Fruit fly (Drosophila melanogaster) Kc167 (cell line): ENCODE measurements around the gene CG11350.

Source experiments
- Myc ChIP-seq: fragments of >200 bp; optimal IDR thresholded peaks from 2 replicates; lab custom pipeline; 2017; ENCODE audit warnings: missing external identifiers
- Sin3A ChIP-seq: fragments of >200 bp; optimal IDR thresholded peaks from 2 replicates; lab custom pipeline; 2018; ENCODE audit warnings: missing external identifiers
- h ChIP-seq: fragments of >200 bp; optimal IDR thresholded peaks from 3 replicates; lab custom pipeline; 2018; ENCODE audit warnings: missing external identifiers
- insv ChIP-seq: fragments of >200 bp; optimal IDR thresholded peaks from 3 replicates; lab custom pipeline; 2018; ENCODE audit warnings: missing external identifiers
- psq ChIP-seq: fragments of >200 bp; optimal IDR thresholded peaks from 2 replicates; lab custom pipeline; 2017; ENCODE audit warnings: missing external identifiers
- ttk ChIP-seq: sonication (Bioruptor generic); optimal IDR thresholded peaks from 2 replicates; lab custom pipeline; 2017; ENCODE audit warnings: missing external identifiers

CG11350 gene

DNA sequence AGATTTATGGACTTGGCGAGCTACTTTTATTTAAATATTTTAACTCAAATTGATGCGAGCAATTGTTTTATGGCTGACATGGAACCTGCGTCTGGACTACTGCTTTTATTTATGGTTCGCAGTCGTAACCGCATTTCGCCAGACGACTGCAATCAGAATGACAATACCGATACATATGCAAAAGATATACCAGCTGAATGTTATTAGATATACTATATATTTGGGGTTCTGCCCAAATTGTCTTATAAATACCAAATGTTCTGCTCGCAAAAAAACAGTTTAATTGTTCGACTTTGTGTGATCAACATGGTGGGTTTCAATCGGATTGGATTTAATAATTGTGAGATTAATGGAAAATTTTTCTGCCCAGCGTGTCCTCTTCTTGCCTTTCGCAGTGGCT is 12.9 kb upstream of the CG11350 start, which contains the start of gene CG32249:
Gene CG32249, plus strand, starts transcription at position 301 of the 400 bp plus-strand sequence.
- TF ChIP-seq ttk (lab: Kevin White, UChicago) (no peak), Sin3A (lab: Kevin White, UChicago) (no peak)

DNA sequence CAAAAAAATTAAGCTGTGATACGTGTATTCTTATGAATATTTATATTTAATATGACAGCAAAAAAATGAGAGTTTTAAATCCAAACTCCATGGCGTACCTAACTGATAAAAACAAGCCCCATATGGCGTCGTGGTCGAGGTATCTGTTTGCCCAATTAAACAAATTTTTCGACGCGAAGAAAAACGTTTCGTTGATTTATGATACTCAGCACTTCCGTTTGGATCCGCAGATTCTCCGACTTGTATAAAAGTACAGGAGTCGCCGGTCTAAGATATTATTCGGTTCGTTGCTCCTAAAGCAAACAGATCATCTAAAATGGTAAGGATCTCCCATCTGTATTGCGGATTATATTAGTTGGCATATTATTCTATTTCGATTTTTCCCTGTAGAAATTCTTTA is 11.2 kb upstream of the CG11350 start, which contains the start of gene CG32248:
Gene CG32248, plus strand, starts transcription at position 301 of the 400 bp plus-strand sequence.
- TF ChIP-seq psq: no peak
- TF ChIP-seq Sin3A (lab: Kevin White, UChicago): no peak
- TF ChIP-seq ttk (lab: Kevin White, UChicago): no peak
- TF ChIP-seq insv: no peak
- TF ChIP-seq h (lab: Kevin White, UChicago): no peak
- no peak for TF ChIP-seq Myc

DNA sequence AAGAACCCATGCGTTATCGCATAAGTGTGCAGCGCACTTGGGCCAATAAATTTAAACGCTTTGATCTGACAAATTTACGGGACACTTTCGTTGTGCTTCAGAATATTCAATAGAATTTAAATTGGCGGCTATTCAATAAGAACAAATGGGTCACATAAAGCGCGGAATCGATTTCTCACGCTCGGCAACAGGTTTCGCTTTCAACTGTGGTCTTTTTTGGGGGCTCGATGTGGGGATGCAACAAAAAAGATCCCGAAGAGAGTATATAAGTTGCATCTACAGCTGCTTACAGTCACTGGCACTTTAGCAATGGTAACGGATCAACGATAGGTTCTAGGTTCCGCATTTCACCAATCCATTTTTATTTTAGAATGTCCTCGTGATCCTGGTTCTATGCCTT is 9.8 kb upstream of the CG11350 start, which contains the start of gene CG11349:
Gene CG11349, plus strand, starts transcription at position 301 of the 400 bp plus-strand sequence.
- no peak for TF ChIP-seq Sin3A (lab: Kevin White, UChicago)
- no peak for TF ChIP-seq ttk (lab: Kevin White, UChicago)
- TF ChIP-seq h (lab: Kevin White, UChicago): no peak
- TF ChIP-seq Myc: no peak
- no peak for TF ChIP-seq insv
- no peak for TF ChIP-seq psq

DNA sequence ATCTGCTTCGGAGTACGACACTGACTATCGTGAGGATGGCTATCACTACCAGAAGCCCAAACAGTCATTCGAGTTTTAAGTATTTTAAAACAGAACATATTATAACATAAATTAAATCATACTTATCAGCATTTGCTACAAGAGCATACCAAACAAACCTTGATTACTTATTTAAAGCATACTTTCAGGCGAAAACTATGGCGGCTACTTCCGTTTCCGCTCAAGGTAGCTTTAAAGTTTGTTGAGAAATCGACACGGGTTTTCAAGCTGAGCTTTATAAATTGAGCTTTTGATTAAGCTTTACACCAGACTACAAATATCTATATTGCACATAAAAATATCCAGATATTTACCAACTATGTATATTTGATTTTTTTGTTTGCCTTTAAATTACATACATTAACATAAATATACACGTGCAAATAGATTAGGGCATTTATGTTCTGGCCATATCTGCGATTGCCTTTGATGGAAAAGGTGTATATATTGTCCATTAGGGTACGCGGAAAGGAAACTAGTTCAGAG is 7.6 kb upstream of the CG11350 start:
- TF ChIP-seq psq: no peak
- TF ChIP-seq insv: no peak
- no peak for TF ChIP-seq ttk (lab: Kevin White, UChicago)
- TF ChIP-seq Myc: no peak
- no peak for TF ChIP-seq Sin3A (lab: Kevin White, UChicago)
- TF ChIP-seq h (lab: Kevin White, UChicago): no peak

DNA sequence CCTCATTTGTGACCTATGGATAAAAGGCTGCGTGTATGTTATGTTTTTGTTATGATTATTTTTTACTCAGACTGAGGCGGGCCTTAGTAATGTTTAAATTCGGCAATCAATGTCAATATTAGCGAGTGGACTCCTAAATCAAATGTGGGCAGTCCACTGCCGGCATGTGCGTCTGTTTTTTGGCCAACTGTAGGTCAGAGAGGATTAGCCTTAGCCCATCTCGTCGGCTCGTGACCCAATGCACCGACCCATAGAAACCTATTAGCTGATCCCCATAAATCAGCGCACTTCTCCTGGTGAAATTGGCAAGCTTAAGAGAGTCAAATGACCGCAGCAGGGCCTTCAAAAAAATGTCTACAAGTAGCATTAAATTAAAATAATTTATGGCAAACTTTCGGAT is 6.9 kb upstream of the CG11350 start:
- TF ChIP-seq Myc: no peak
- no peak for TF ChIP-seq psq
- no peak for TF ChIP-seq insv
- no peak for TF ChIP-seq Sin3A (lab: Kevin White, UChicago)
- no peak for TF ChIP-seq ttk (lab: Kevin White, UChicago)
- TF ChIP-seq h (lab: Kevin White, UChicago): no peak

DNA sequence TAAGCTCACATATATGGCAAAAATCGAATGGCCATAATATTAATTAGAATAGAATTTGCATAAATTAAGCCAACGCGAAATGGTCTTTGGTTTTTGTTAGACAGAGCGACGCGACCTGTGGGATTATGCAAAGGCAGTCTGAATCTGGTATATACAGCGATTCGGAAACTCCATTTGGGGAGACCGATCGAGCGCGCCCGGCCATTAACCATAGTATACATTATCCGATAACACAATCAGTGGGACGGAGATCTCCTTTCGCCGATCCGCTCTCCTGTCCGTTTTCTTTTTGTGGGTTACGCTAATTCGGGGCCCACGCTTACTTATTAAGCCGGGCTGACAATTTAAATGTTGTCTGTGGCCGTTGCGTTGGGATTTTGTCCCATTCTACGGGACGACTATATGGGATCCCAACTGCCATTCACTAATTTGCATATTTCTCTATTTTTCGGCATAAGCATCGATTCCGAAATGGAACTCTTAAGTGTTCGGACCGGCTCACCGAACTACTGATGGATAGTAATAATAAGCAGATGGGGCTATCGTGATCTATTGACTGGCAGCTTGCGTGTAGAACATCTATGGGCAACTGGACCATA is 4.9 kb upstream of the CG11350 start:
- TF ChIP-seq h (lab: Kevin White, UChicago) (no peak), Myc (no peak), insv (no peak), Sin3A (lab: Kevin White, UChicago) (no peak), psq (no peak), ttk (lab: Kevin White, UChicago) (no peak)

DNA sequence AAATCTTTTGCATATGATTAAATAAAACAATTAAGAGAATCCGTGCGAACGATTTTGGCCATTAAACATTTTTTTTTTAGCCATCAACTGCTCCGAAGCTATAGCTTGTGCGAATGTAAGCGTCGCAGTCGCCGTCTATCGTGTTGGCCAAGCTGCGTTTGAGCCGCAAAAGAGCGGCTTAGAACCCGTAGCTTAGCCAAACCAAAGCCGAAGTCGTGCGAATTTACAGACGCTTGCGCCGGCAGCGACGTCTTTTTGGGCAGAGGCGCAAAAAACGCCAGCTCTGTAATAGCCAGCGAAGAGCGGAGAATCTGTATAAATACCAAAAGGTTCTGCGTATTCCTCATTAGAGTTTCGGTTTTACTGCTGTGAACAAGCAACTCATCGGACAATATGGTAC is 2.7 kb upstream of the CG11350 start, which contains the start of gene CG7465:
Gene CG7465, plus strand, starts transcription at position 346 of the 400 bp plus-strand sequence.
- TF ChIP-seq insv: no peak
- no peak for TF ChIP-seq psq
- no peak for TF ChIP-seq Myc
- TF ChIP-seq Sin3A (lab: Kevin White, UChicago): no peak
- TF ChIP-seq h (lab: Kevin White, UChicago): no peak
- no peak for TF ChIP-seq ttk (lab: Kevin White, UChicago)

DNA sequence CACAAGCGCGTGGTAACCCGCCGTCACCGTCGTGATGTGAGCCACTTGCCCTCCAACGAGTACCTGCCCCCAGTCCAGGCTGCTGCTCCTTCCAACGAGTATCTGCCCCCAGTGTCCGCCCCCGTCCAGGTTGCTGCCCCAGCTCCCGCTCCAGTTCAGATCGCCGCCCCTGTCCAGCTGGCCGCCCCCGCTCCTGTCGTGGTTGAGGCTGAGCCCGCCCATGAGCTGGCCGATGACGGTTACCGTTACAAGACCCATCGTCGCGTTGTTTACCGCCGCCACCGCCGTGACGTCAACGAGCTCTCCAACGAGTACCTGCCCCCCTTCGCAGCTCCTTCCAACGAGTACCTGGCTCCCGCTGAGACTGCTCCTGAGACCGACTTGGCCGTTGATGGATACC is 1.8 kb upstream of the CG11350 start:
- TF ChIP-seq ttk (lab: Kevin White, UChicago) (no peak), Sin3A (lab: Kevin White, UChicago) (no peak), insv (no peak), Myc (no peak), psq (no peak), h (lab: Kevin White, UChicago) (no peak)

DNA sequence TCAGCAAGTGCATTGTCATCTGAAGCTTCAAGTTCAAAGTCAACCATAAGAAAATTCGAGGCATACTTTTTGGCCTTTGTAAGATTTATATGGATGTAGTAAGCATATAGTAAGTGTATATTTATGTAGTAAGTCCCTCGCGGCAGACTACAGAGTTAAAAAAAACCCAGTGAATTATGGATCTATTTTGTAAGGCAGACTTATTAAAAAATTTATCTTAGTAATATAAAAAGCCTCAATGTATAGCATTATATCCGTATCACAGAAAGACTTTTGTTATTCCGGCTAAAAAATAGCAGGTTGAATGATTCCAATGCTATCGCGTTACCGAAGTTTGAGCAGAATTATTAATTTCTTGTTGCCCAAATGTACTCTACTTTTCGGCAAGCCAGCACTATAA is 2.0 kb downstream of the CG11350 start:
- TF ChIP-seq psq: no peak
- TF ChIP-seq Sin3A (lab: Kevin White, UChicago): no peak
- no peak for TF ChIP-seq ttk (lab: Kevin White, UChicago)
- TF ChIP-seq insv: no peak
- TF ChIP-seq Myc: no peak
- no peak for TF ChIP-seq h (lab: Kevin White, UChicago)

DNA sequence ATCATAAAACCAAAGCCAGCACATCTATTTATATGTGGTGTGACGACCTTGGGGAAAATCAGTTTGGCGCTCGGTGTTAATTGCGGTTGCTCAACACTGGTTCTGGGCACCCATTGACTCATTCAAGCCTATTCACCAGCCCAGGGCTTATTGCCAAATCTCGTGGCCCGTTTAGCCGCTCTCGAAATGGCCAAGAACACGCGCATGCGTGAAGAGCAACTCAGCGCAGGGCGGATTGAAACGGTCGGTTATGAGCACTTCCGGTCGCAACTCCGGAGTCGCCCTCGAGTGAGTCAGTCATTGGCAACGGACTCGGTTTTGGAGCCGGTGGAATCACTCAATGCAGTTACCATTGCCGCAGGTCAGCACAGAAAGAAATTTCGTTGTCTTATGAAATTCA is 6.9 kb downstream of the CG11350 start:
- TF ChIP-seq Sin3A (lab: Kevin White, UChicago) (no peak), psq (no peak), Myc (no peak), insv (no peak), h (lab: Kevin White, UChicago) (no peak), ttk (lab: Kevin White, UChicago) (no peak)

DNA sequence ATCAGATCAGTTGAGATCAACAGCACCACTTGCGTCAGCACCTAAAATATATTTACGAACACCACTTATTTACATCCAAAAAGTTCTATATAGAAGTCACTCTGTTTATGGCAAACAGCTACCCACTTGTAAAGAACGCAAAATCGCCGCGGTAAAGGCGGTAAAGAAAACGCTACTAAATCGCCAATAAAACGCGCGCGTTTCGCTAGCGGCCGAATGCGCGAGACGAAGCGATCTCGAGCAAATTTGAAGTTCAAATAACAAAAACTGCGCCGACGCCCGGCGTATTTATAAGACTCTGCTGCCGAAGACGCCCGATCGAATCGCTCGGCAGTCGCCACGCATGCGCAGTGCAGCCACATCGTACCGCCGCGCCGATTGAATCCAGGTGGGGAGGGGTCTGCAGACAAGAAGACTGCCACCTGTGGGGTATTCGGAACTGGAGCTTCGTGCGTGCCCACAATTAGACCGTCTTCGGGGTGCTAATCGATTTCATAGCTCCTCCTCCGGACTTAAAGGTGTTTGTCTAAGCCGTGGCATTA is 8.2 kb downstream of the CG11350 start, which contains the start of gene CG13722:
Gene CG13722, minus strand, starts transcription at position 262 of the 542 bp plus-strand sequence.
- TF ChIP-seq insv: no peak
- no peak for TF ChIP-seq h (lab: Kevin White, UChicago)
- no peak for TF ChIP-seq Sin3A (lab: Kevin White, UChicago)
- no peak for TF ChIP-seq Myc

DNA sequence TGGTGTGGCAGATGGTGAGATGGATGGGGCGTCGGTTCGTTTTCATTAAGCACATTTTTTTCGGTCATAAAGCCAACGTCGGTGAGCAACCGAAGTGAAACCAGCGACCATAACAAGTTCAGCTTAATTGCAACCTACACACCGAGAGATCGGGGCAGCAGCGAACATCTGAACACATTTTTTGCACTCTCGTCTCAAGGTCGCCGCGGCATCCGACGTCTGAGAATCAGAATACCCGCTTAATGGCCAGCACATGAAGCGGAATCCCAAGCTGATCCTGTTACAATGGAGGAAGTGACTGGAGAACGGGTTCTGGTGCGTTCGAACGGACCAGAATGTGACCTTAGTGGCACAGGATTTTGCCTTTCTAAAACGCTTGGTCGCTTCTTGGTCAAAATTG is 11.0 kb downstream of the CG11350 start:
- TF ChIP-seq Sin3A (lab: Kevin White, UChicago): no peak
- TF ChIP-seq h (lab: Kevin White, UChicago): no peak
- no peak for TF ChIP-seq insv
- no peak for TF ChIP-seq psq
- TF ChIP-seq ttk (lab: Kevin White, UChicago): no peak
- TF ChIP-seq Myc: no peak

DNA sequence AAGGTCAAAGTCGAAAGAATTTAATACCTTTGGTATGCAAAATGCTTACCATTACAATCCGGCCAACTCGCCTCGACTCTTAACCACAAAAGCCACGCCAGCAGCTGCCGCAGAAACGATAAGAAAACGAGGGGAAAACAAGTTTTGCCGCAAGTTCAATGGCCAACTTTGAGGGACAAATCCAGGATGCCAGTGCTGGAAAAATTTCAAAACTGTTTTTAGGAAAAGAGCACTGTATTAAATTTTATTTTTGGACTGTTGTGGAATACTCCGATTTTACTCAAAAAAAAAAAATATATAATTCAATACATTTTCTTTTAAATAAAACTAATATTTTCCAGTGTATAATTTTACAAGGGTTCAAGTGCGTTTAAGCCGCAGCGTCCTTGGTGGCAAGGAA is 12.0 kb downstream of the CG11350 start:
- TF ChIP-seq ttk (lab: Kevin White, UChicago) (no peak), Myc (no peak), insv (no peak)
